Worm (Caenorhabditis elegans): ENCODE measurements around the gene Y53F4B.12.

Y53F4B.12 gene

ce11 chrII:15010366-15011235, 8.4 kb upstream of the Y53F4B.12 start, which contains the start of the genes Y53F4B.9 and Y53F4B.11 (continued):
- TF ChIP-seq F23B12.7 (tag; optimal IDR thresholded peaks at IDR 0.05; ENCODE audit: insufficient read depth) (peak; percentile 72), ztf-6 (GFP tag; IDR thresholded peaks at IDR 0.05) (no peak), pha-4 (tag; optimal IDR thresholded peaks at IDR 0.05) (peak; percentile 15), C17E4.6 (GFP tag; IDR thresholded peaks at IDR 0.05) (peak; percentile 73; the same call in 1 of the 2 replicates), ceh-79 (tag; optimal IDR thresholded peaks at IDR 0.05) (no peak), F57A8.1 (GFP tag; optimal IDR thresholded peaks at IDR 0.05) (no peak), lag-1 (GFP tag; IDR thresholded peaks at IDR 0.05) (no peak), hrde-1 (tag; optimal IDR thresholded peaks at IDR 0.05; ENCODE audit: borderline replicate concordance) (no peak), ceh-27 (GFP tag; optimal IDR thresholded peaks at IDR 0.05) (peak; percentile 67), B0261.1 (tag; optimal IDR thresholded peaks at IDR 0.05) (peak; percentile 13), nhr-179 (tag; optimal IDR thresholded peaks at IDR 0.05) (no peak), aptf-2 (GFP tag; conservative IDR thresholded peaks at IDR 0.05) (peak; percentile 74; the same call in 1 of the 2 replicates), let-526 (GFP tag; IDR thresholded peaks at IDR 0.05) (no peak), K11D2.4 (GFP tag; IDR thresholded peaks at IDR 0.05) (0 out of 2 replicates have a peak, but pooled peaks have one; percentile 40), efl-1 (GFP tag; optimal IDR thresholded peaks at IDR 0.05) (peak; percentile 100), him-1 (tag; optimal IDR thresholded peaks at IDR 0.05) (peak; percentile 55), F55B11.4 (tag; optimal IDR thresholded peaks at IDR 0.05; ENCODE audit: borderline replicate concordance, insufficient read depth) (no peak), snpc-1.1 (tag; optimal IDR thresholded peaks at IDR 0.05; ENCODE audit: insufficient read depth) (peak; percentile 66), Y79H2A.3 (GFP tag; conservative IDR thresholded peaks at IDR 0.05) (0 out of 2 replicates have a peak, but pooled peaks have one; percentile 13), xnd-1 (tag; optimal IDR thresholded peaks at IDR 0.05) (peak; percentile 94), mes-4 (tag; optimal IDR thresholded peaks at IDR 0.05) (no peak), tbx-9 (tag; optimal IDR thresholded peaks at IDR 0.05; ENCODE audit: borderline replicate concordance) (no peak), dpff-1 (tag; optimal IDR thresholded peaks at IDR 0.05) (no peak), lin-40 (tag; optimal IDR thresholded peaks at IDR 0.05) (peak; percentile 52), dpl-1 (GFP tag; optimal IDR thresholded peaks at IDR 0.05) (peak; percentile 99), Y56A3A.18 (GFP tag; IDR thresholded peaks at IDR 0.05) (peak; percentile 30; the same call in 1 of the 2 replicates), attf-3 (GFP tag; conservative IDR thresholded peaks at IDR 0.05) (peak; percentile 82), pbrm-1 (GFP tag; IDR thresholded peaks at IDR 0.05) (peak; percentile 87; the same call in 1 of the 2 replicates), ccch-3 (GFP tag; optimal IDR thresholded peaks at IDR 0.05) (no peak), hmg-20 (GFP tag; IDR thresholded peaks at IDR 0.05) (0 out of 2 replicates have a peak, but pooled peaks have one; percentile 13), egl-44 (GFP tag; IDR thresholded peaks at IDR 0.05) (no peak), mxl-1 (tag; optimal IDR thresholded peaks at IDR 0.05) (no peak), ztf-26 (tag; optimal IDR thresholded peaks at IDR 0.05) (no peak), unc-130 (GFP tag; optimal IDR thresholded peaks at IDR 0.05) (peak; percentile 86), F49E8.2 (tag; optimal IDR thresholded peaks at IDR 0.05; ENCODE audit: insufficient read depth) (peak; percentile 88), mel-28 (tag; optimal IDR thresholded peaks at IDR 0.05; ENCODE audit: borderline replicate concordance) (no peak), hlh-12 (tag; optimal IDR thresholded peaks at IDR 0.05) (no peak), repo-1 (tag; optimal IDR thresholded peaks at IDR 0.05) (no peak), hmg-1.2 (GFP tag; IDR thresholded peaks at IDR 0.05) (peak; percentile 72), hlh-26 (GFP tag; conservative IDR thresholded peaks at IDR 0.05) (no peak), F10E7.11 (tag; optimal IDR thresholded peaks at IDR 0.05) (no peak), rec-8 (tag; optimal IDR thresholded peaks at IDR 0.05) (no peak), madf-10 (tag; optimal IDR thresholded peaks at IDR 0.05) (no peak), somi-1 (GFP tag; optimal IDR thresholded peaks at IDR 0.05) (no peak), ekl-4 (GFP tag; IDR thresholded peaks at IDR 0.05) (peak; percentile 88), lin-26 (GFP tag; IDR thresholded peaks at IDR 0.05) (0 out of 2 replicates have a peak, but pooled peaks have one; percentile 10)
